Worm (Caenorhabditis elegans) whole organism, L4/young adult: ENCODE results near the gene rfc-3.

Experiments used
- W03F9.2 ChIP-seq: fragments of 150-350 bp; optimal IDR thresholded peaks from 2 replicates; lab custom pipeline; 2014; ENCODE audit warnings: missing biosample characterization, missing genetic modification characterization
- him-1 ChIP-seq: sonication (generic microtip); optimal IDR thresholded peaks from 2 replicates; lab custom pipeline; 2016; ENCODE audit warnings: missing genotype, missing genetic modification reagents, missing genetic modification characterization, missing compliant biosample characterization

DNA sequence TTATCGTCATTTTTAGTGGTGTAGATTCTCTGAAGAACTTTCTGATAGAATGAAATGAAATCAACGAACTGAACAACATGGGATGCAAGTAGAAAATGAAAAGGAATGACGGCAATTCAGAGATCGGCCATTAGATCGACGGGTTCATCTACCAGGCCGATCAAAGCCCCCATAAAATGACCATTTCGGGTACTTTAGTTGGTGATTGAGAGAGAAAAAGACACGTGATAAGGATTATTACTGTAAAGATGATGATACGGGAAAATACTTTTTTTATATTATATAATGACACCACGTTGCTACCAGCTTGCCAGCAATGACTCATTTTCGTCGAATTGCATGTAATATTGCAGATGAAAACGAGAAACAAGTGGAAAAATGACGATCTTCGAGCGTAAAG, 14.2 kb downstream of the rfc-3 start, which contains the start of gene best-1:
- TF ChIP-seq W03F9.2 (tag; lab: Kevin White, UChicago), result no peak
- no peak for TF ChIP-seq him-1 (tag; lab: Kevin White, UChicago)
